Fruit fly (Drosophila melanogaster): ENCODE data around the gene br.

DNA sequence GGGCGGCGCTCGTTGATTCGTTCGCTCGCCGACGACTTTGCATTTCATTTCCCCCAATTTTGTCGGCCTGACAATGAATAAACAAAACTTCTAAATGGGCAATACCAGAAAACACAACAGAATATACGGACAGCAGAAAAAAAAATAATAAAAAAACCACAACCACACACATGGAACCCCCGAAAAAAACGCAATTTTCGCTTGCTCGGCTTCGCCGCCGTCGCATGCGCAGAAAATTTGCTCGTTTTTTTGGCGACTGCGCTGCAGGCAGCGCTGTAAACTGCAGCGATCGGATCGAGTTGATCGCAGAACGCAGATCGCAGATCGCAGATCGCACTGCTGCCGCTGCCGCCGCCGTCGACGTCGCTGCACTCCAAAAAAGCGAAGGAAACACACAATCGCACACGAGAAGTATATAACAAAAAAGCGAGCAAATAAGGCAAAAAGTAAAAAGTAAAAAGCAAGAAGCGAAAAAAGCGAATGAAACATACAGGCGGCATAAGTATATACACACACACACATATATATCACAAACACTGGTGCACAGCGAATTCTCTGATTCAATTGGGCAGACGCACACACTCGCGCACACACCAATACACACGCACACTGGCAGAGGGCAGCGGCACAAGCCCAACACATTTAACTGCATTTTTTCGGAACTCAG is 36.9 kb downstream of the br start:
- no peak for TF ChIP-seq bab1 (GFP tag; optimal IDR thresholded peaks at IDR 0.05)
- no peak for TF ChIP-seq CG12768 (GFP tag; optimal IDR thresholded peaks at IDR 0.05)
- no peak for TF ChIP-seq Hr96 (GFP tag; optimal IDR thresholded peaks at IDR 0.05)
- TF ChIP-seq CG7101 (tag; optimal IDR thresholded peaks at IDR 0.05) = no peak
- no peak for TF ChIP-seq toe (GFP tag; optimal IDR thresholded peaks at IDR 0.05)
- TF ChIP-seq ovo (GFP tag; optimal IDR thresholded peaks at IDR 0.05) = no peak
- TF ChIP-seq CG7045 (GFP tag; optimal IDR thresholded peaks at IDR 0.05) = no peak
- no peak for TF ChIP-seq CG33017 (tag; optimal IDR thresholded peaks at IDR 0.05)
- no peak for TF ChIP-seq kay (GFP tag; ENCODE audit: borderline replicate concordance)
- no peak for TF ChIP-seq Mnt (GFP tag; optimal IDR thresholded peaks at IDR 0.05)
